Fruit fly (Drosophila melanogaster): Measurements from ENCODE around the gene ohgt.

dm6 chr3R:10091513-10091912, 42.5 kb downstream of the ohgt start:
- no peak for TF ChIP-seq Jra (GFP tag; optimal IDR thresholded peaks at IDR 0.05)
- no peak for TF ChIP-seq brk (GFP tag; optimal IDR thresholded peaks at IDR 0.05)
- TF ChIP-seq Sp1 (GFP tag; optimal IDR thresholded peaks at IDR 0.05): no peak
- TF ChIP-seq fru (GFP tag; optimal IDR thresholded peaks at IDR 0.05): no peak
- TF ChIP-seq OdsH (GFP tag; optimal IDR thresholded peaks at IDR 0.05): no peak
- no peak for TF ChIP-seq usp (GFP tag; optimal IDR thresholded peaks at IDR 0.05)
- no peak for TF ChIP-seq Myc (optimal IDR thresholded peaks at IDR 0.05)

Measured in whole organism, wandering third instar larva.